Fruit fly (Drosophila melanogaster) whole organism, embryonic: Measurements from ENCODE around the gene Pgd.

ENCODE experiments used
- Asciz ChIP-seq: fragments of 200-800 bp; sonication (Bioruptor generic); optimal IDR thresholded peaks from 2 replicates; lab custom pipeline; 2017; ENCODE audit warnings: missing biosample characterization, mild to moderate bottlenecking, missing genetic modification characterization, missing genetic modification reagents
- CG10654 ChIP-seq: fragments of 200-800 bp; sonication (Bioruptor generic); optimal IDR thresholded peaks from 2 replicates; lab custom pipeline; 2016; ENCODE audit warnings: missing biosample characterization, missing genetic modification characterization
- CG11085 ChIP-seq: fragments of 200-800 bp; sonication (Bioruptor generic); IDR thresholded peaks from 2 replicates; pipeline ENCODE4 v1.3.6; 2022; ENCODE audit warnings: missing biosample characterization, missing genetic modification characterization
- CG11093 ChIP-seq: fragments of 200-800 bp; sonication (Bioruptor generic); IDR thresholded peaks from 3 replicates; pipeline ENCODE4 v1.3.6; 2022; ENCODE audit warnings: missing biosample characterization, missing genetic modification characterization
- CG11560 ChIP-seq: fragments of 200-800 bp; sonication (Bioruptor generic); IDR thresholded peaks from 3 replicates; pipeline ENCODE4 v1.3.6; 2022; ENCODE audit warnings: missing biosample characterization, missing genetic modification characterization
- CG12104 ChIP-seq: fragments of 200-800 bp; sonication (Bioruptor generic); optimal IDR thresholded peaks from 3 replicates; lab custom pipeline; 2016; ENCODE audit warnings: missing biosample characterization, missing genetic modification characterization
- CG12942 ChIP-seq: fragments of 200-800 bp; sonication (Bioruptor generic); optimal IDR thresholded peaks from 3 replicates; lab custom pipeline; 2016; ENCODE audit warnings: missing biosample characterization, missing genetic modification characterization
- CG13287 ChIP-seq: fragments of 200-800 bp; sonication (Bioruptor generic); IDR thresholded peaks from 2 replicates; pipeline ENCODE4 v1.3.6; 2022; ENCODE audit warnings: missing biosample characterization, missing genetic modification characterization; ENCODE audit not compliant: partially characterized antibody
- CG14050 ChIP-seq: fragments of 200-800 bp; sonication (Bioruptor generic); IDR thresholded peaks from 3 replicates; pipeline ENCODE4 v1.3.6; 2022; ENCODE audit warnings: missing biosample characterization, missing genetic modification characterization
- CG15011 ChIP-seq: fragments of 200-800 bp; sonication (Bioruptor generic); optimal IDR thresholded peaks from 3 replicates; lab custom pipeline; 2018; ENCODE audit warnings: missing biosample characterization, mild to moderate bottlenecking, missing genetic modification characterization
- CG15269 ChIP-seq: fragments of 200-800 bp; sonication (Bioruptor generic); optimal IDR thresholded peaks from 2 replicates; lab custom pipeline; 2018; ENCODE audit warnings: missing biosample characterization, mild to moderate bottlenecking, missing genetic modification characterization, moderate library complexity
- CG1602 ChIP-seq: fragments of 200-800 bp; sonication (Bioruptor generic); optimal IDR thresholded peaks from 3 replicates; lab custom pipeline; 2016; ENCODE audit warnings: missing biosample characterization, missing genetic modification characterization
- CG17328 ChIP-seq: fragments of 200-800 bp; sonication (Bioruptor generic); IDR thresholded peaks from 2 replicates; pipeline ENCODE4 v1.3.6; 2022; ENCODE audit warnings: missing biosample characterization, missing genetic modification characterization
- CG17912 ChIP-seq: fragments of 200-800 bp; sonication (Bioruptor generic); optimal IDR thresholded peaks from 2 replicates; lab custom pipeline; 2018; ENCODE audit warnings: missing biosample characterization, mild to moderate bottlenecking, missing genetic modification characterization
- CG1832 ChIP-seq: fragments of 200-800 bp; sonication (Bioruptor generic); optimal IDR thresholded peaks from 2 replicates; lab custom pipeline; 2017; ENCODE audit warnings: missing biosample characterization, mild to moderate bottlenecking, missing genetic modification characterization, inconsistent platforms
- CG2712 ChIP-seq: fragments of 200-800 bp; optimal IDR thresholded peaks from 3 replicates; lab custom pipeline; 2019; ENCODE audit warnings: missing biosample characterization, mild to moderate bottlenecking, missing genetic modification characterization, moderate library complexity
- CG32532 ChIP-seq: fragments of 200-800 bp; sonication (Bioruptor generic); IDR thresholded peaks from 2 replicates; pipeline ENCODE4 v1.3.6; 2022; ENCODE audit warnings: missing biosample characterization, missing genetic modification characterization
- CG6854 ChIP-seq: fragments of 200-800 bp; sonication (Bioruptor generic); optimal IDR thresholded peaks from 3 replicates; lab custom pipeline; 2017; ENCODE audit warnings: missing biosample characterization, mild to moderate bottlenecking, missing genetic modification characterization
- CG8765 ChIP-seq: fragments of 200-800 bp; sonication (Bioruptor generic); IDR thresholded peaks from 2 replicates; pipeline ENCODE4 v1.3.6; 2022; ENCODE audit warnings: missing biosample characterization, missing genetic modification characterization
- Doc2 ChIP-seq: fragments of 200-800 bp; sonication (Bioruptor generic); IDR thresholded peaks from 2 replicates; pipeline ENCODE4 v1.3.6; 2022; ENCODE audit warnings: missing biosample characterization, missing genetic modification characterization
- HLH4C ChIP-seq: fragments of 200-800 bp; sonication (Bioruptor generic); IDR thresholded peaks from 3 replicates; pipeline ENCODE4 v1.3.6; 2022; ENCODE audit warnings: missing biosample characterization, missing genetic modification characterization; ENCODE audit not compliant: partially characterized antibody
- HLH54F ChIP-seq: fragments of 200-800 bp; sonication (Bioruptor generic); optimal IDR thresholded peaks from 3 replicates; lab custom pipeline; 2016; ENCODE audit warnings: missing biosample characterization, missing genetic modification characterization
- Hand ChIP-seq: fragments of 200-800 bp; sonication (Bioruptor generic); optimal IDR thresholded peaks from 2 replicates; lab custom pipeline; 2017; ENCODE audit warnings: mild to moderate bottlenecking, missing biosample characterization, missing genetic modification reagents, missing genetic modification characterization
- Hr78 ChIP-seq, 2 experiments: fragments of 200-800 bp in 1 of 2; fragments of >200 bp in 1 of 2; sonication (Bioruptor generic) in 1 of 2; optimal IDR thresholded peaks; 2 replicates each; lab custom pipeline; 2017 to 2019; ENCODE audit warnings: missing biosample characterization in 2 of 2, missing genetic modification characterization in 2 of 2, mild to moderate bottlenecking in 1 of 2, moderate library complexity in 1 of 2
- Max ChIP-seq: fragments of 200-800 bp; sonication (Bioruptor generic); optimal IDR thresholded peaks from 2 replicates; lab custom pipeline; 2016; ENCODE audit warnings: missing biosample characterization, mild to moderate bottlenecking, missing genetic modification characterization
- NfI ChIP-seq: fragments of 200-800 bp; sonication (Bioruptor generic); optimal IDR thresholded peaks from 3 replicates; lab custom pipeline; 2018; ENCODE audit warnings: missing biosample characterization, mild to moderate bottlenecking, missing genetic modification characterization, moderate library complexity
- Sox102F ChIP-seq: fragments of 200-800 bp; sonication (Bioruptor generic); optimal IDR thresholded peaks from 2 replicates; lab custom pipeline; 2018; ENCODE audit warnings: missing biosample characterization, mild to moderate bottlenecking, missing genetic modification characterization, moderate library complexity
- Xbp1 ChIP-seq: fragments of 200-800 bp; sonication (Bioruptor generic); optimal IDR thresholded peaks from 3 replicates; lab custom pipeline; 2016; ENCODE audit warnings: missing biosample characterization, mild to moderate bottlenecking, missing genetic modification characterization
- abd-A ChIP-seq: fragments of 200-800 bp; sonication (Bioruptor generic); optimal IDR thresholded peaks from 3 replicates; lab custom pipeline; 2019; ENCODE audit warnings: missing biosample characterization, mild to moderate bottlenecking, missing genetic modification characterization, moderate library complexity
- bigmax ChIP-seq: fragments of 200-800 bp; sonication (Bioruptor generic); optimal IDR thresholded peaks from 2 replicates; lab custom pipeline; 2018; ENCODE audit warnings: missing biosample characterization, mild to moderate bottlenecking, missing genetic modification characterization
- cg ChIP-seq: fragments of 200-800 bp; sonication (Bioruptor generic); optimal IDR thresholded peaks from 3 replicates; lab custom pipeline; 2019; ENCODE audit warnings: missing biosample characterization, mild to moderate bottlenecking, missing genetic modification characterization, moderate library complexity
- chinmo ChIP-seq: fragments of 200-800 bp; sonication (Bioruptor generic); IDR thresholded peaks from 4 replicates; pipeline ENCODE4 v1.3.6; 2022; ENCODE audit warnings: missing biosample characterization, missing genetic modification characterization; ENCODE audit not compliant: partially characterized antibody
- chn ChIP-seq: fragments of 200-800 bp; sonication (Bioruptor generic); optimal IDR thresholded peaks from 2 replicates; lab custom pipeline; 2016; ENCODE audit warnings: missing biosample characterization, missing genetic modification characterization
- cwo ChIP-seq: fragments of 200-800 bp; sonication (Bioruptor generic); optimal IDR thresholded peaks from 3 replicates; lab custom pipeline; 2017; ENCODE audit warnings: missing biosample characterization, missing genetic modification characterization, mild to moderate bottlenecking, moderate library complexity, missing genetic modification reagents
- dmrt11E ChIP-seq: fragments of 200-800 bp; sonication (Bioruptor generic); optimal IDR thresholded peaks from 3 replicates; lab custom pipeline; 2018; ENCODE audit warnings: missing biosample characterization, mild to moderate bottlenecking, missing genetic modification characterization, moderate library complexity
- fu2 ChIP-seq: fragments of 200-800 bp; sonication (Bioruptor generic); optimal IDR thresholded peaks from 2 replicates; lab custom pipeline; 2016; ENCODE audit warnings: missing biosample characterization, missing genetic modification characterization
- hth ChIP-seq: fragments of >200 bp; optimal IDR thresholded peaks from 2 replicates; lab custom pipeline; 2017; ENCODE audit warnings: inconsistent platforms
- ind ChIP-seq: fragments of 200-800 bp; sonication (Bioruptor generic); optimal IDR thresholded peaks from 3 replicates; lab custom pipeline; 2016; ENCODE audit warnings: missing biosample characterization, missing genetic modification characterization
- knrl ChIP-seq: fragments of 200-800 bp; sonication (Bioruptor generic); IDR thresholded peaks from 3 replicates; pipeline ENCODE4 v1.3.6; 2022; ENCODE audit warnings: missing biosample characterization, missing genetic modification characterization; ENCODE audit not compliant: partially characterized antibody
- lmd ChIP-seq: fragments of 200-800 bp; sonication (Bioruptor generic); IDR thresholded peaks from 2 replicates; pipeline ENCODE4 v1.3.6; 2022; ENCODE audit warnings: missing biosample characterization, missing genetic modification characterization
- lov ChIP-seq, 2 experiments: fragments of 200-800 bp in 1 of 2; fragments of >200 bp in 1 of 2; sonication (Bioruptor generic) in 1 of 2; IDR thresholded peaks in 1 of 2; optimal IDR thresholded peaks in 1 of 2; 2 replicates in 1 of 2; 3 replicates in 1 of 2; pipeline versions ENCODE4 v1.3.6 to Lab custom; 2017 to 2022; ENCODE audit warnings: missing biosample characterization in 1 of 2, missing genetic modification characterization in 1 of 2
- luna ChIP-seq: fragments of 200-800 bp; sonication (Bioruptor generic); optimal IDR thresholded peaks from 2 replicates; lab custom pipeline; 2016; ENCODE audit warnings: missing biosample characterization, missing genetic modification characterization
- pb ChIP-seq: fragments of 200-800 bp; sonication (Bioruptor generic); optimal IDR thresholded peaks from 3 replicates; lab custom pipeline; 2016; ENCODE audit warnings: missing biosample characterization, missing genetic modification characterization
- peb ChIP-seq: fragments of 200-800 bp; sonication (Bioruptor generic); IDR thresholded peaks from 2 replicates; pipeline ENCODE4 v1.3.6; 2022; ENCODE audit warnings: missing biosample characterization, missing genetic modification characterization
- rib ChIP-seq: fragments of 200-800 bp; sonication (Bioruptor generic); IDR thresholded peaks from 2 replicates; pipeline ENCODE4 v1.3.6; 2022; ENCODE audit warnings: missing biosample characterization, missing genetic modification characterization
- run ChIP-seq: fragments of 200-800 bp; sonication (Bioruptor generic); optimal IDR thresholded peaks from 3 replicates; lab custom pipeline; 2018; ENCODE audit warnings: missing biosample characterization, mild to moderate bottlenecking, missing genetic modification characterization
- seq ChIP-seq: fragments of 200-800 bp; sonication (Bioruptor generic); IDR thresholded peaks from 2 replicates; pipeline ENCODE4 v1.3.6; 2022; ENCODE audit warnings: missing biosample characterization, missing genetic modification characterization
- slp2 ChIP-seq: fragments of 200-800 bp; sonication (Bioruptor generic); optimal IDR thresholded peaks from 2 replicates; lab custom pipeline; 2016; ENCODE audit warnings: missing biosample characterization, missing genetic modification characterization

Gene Pgd

dm6 chrX:2123965-2124688 lies 20.8 kb upstream of the Pgd start (continued):
- TF ChIP-seq slp2 (peak; percentile 89), NfI (GFP tag; lab: Kevin White, UChicago) (peak; percentile 98), run (tag; lab: Kevin White, UChicago) (peak; percentile 95), CG14050 (peak; percentile 85), cwo (GFP tag; lab: Kevin White, UChicago) (peak; percentile 96), luna (GFP tag; lab: Kevin White, UChicago) (peak; percentile 28), CG1832 (GFP tag; lab: Kevin White, UChicago) (peak; percentile 21), rib (GFP tag; lab: Robert Waterston, UW) (no peak), Hand (GFP tag; lab: Kevin White, UChicago) (peak; percentile 97), CG32532 (GFP tag; lab: Robert Waterston, UW) (peak; percentile 93), cg (peak; percentile 77), HLH54F (GFP tag; lab: Kevin White, UChicago) (peak; percentile 84), CG11093 (GFP tag; lab: Robert Waterston, UW) (peak; percentile 92), CG6854 (peak; percentile 98), CG15269 (tag; lab: Kevin White, UChicago) (peak; percentile 97), chinmo (no peak), seq (GFP tag; lab: Robert Waterston, UW) (peak; percentile 84), CG12942 (GFP tag; lab: Kevin White, UChicago) (peak; percentile 93), CG12104 (GFP tag; lab: Kevin White, UChicago) (peak; percentile 97), HLH4C (GFP tag; lab: Robert Waterston, UW) (no peak), ind (GFP tag; lab: Kevin White, UChicago) (peak; percentile 97), CG2712 (tag; lab: Kevin White, UChicago) (peak; percentile 99), Asciz (peak; percentile 98), CG13287 (no peak), chn (GFP tag; lab: Kevin White, UChicago) (peak; percentile 84), knrl (peak; percentile 44; the same call in 2 of the 3 replicates), bigmax (peak; percentile 41), abd-A (peak; percentile 85), peb (GFP tag; lab: Robert Waterston, UW) (peak; percentile 74), pb (GFP tag; lab: Kevin White, UChicago) (peak; percentile 72), CG11085 (GFP tag; lab: Robert Waterston, UW) (peak; percentile 85), dmrt11E (tag; lab: Kevin White, UChicago) (peak; percentile 99), Max (GFP tag; lab: Kevin White, UChicago) (peak; percentile 85), lmd (GFP tag; lab: Robert Waterston, UW) (peak; percentile 95), CG8765 (GFP tag; lab: Robert Waterston, UW) (peak; percentile 85), CG11560 (tag; lab: Robert Waterston, UW) (peak; percentile 80), Xbp1 (GFP tag; lab: Kevin White, UChicago) (peak; percentile 93), CG17912 (peak; percentile 93), CG17328 (GFP tag; lab: Robert Waterston, UW) (peak; percentile 90), lov (optimal IDR thresholded peaks at IDR 0.05; lab: Kevin White, UChicago) (no peak), lov (GFP tag; IDR thresholded peaks at IDR 0.05; lab: Robert Waterston, UW) (peak; percentile 75; the same call in 1 of the 3 replicates), Sox102F (peak; percentile 97), CG1602 (GFP tag; lab: Kevin White, UChicago) (peak; percentile 95), CG15011 (peak; percentile 77), CG10654 (GFP tag; lab: Kevin White, UChicago) (peak; percentile 96), Doc2 (peak; percentile 67; the same call in 1 of the 2 replicates), Hr78 (GFP tag; optimal IDR thresholded peaks at IDR 0.05; lab: Kevin White, UChicago) (peak in 1 of 2 experiments; percentile 92), hth (lab: Kevin White, UChicago) (peak; percentile 20), fu2 (GFP tag; lab: Kevin White, UChicago) (peak; percentile 81)
